Fruit fly (Drosophila melanogaster): Measurements from ENCODE around the gene CG11837.

The CG11837 gene

dm6 chr3R:29088938-29089661, 39.8 kb downstream of the CG11837 start (continued):
- no peak for TF ChIP-seq psq (GFP tag; optimal IDR thresholded peaks at IDR 0.05)
- peak; percentile 27 for TF ChIP-seq tup (GFP tag; optimal IDR thresholded peaks at IDR 0.05)
- TF ChIP-seq chn (GFP tag; optimal IDR thresholded peaks at IDR 0.05), result peak; percentile 74
- no peak for TF ChIP-seq ERR (GFP tag; optimal IDR thresholded peaks at IDR 0.05)
- TF ChIP-seq sqz (GFP tag; optimal IDR thresholded peaks at IDR 0.05), result peak; percentile 32
- TF ChIP-seq CG31365 (tag; optimal IDR thresholded peaks at IDR 0.05), result peak; percentile 18
- peak; percentile 38 for TF ChIP-seq mirr (GFP tag; optimal IDR thresholded peaks at IDR 0.05)
- peak; percentile 82 for TF ChIP-seq unpg (GFP tag; optimal IDR thresholded peaks at IDR 0.05)
- TF ChIP-seq kay (GFP tag; optimal IDR thresholded peaks at IDR 0.05), result no peak
- peak; percentile 35; the same call in 1 of the 2 replicates for TF ChIP-seq slbo (GFP tag; IDR thresholded peaks at IDR 0.05)
- no peak for TF ChIP-seq tna (GFP tag; IDR thresholded peaks at IDR 0.05; ENCODE audit: partially characterized antibody)
- TF ChIP-seq stc (GFP tag; IDR thresholded peaks at IDR 0.05), result peak; percentile 57
- TF ChIP-seq peb (GFP tag; IDR thresholded peaks at IDR 0.05), result 0 out of 2 replicates have a peak, but pooled peaks have one; percentile 49
- TF ChIP-seq Chrac-16 (GFP tag; optimal IDR thresholded peaks at IDR 0.05), result peak; percentile 53
- TF ChIP-seq gro (GFP tag; optimal IDR thresholded peaks at IDR 0.05), result peak; percentile 12
- TF ChIP-seq cg (GFP tag; optimal IDR thresholded peaks at IDR 0.05), result peak; percentile 93
- TF ChIP-seq org-1 (GFP tag; optimal IDR thresholded peaks at IDR 0.05), result peak; percentile 69
- peak; percentile 81 for TF ChIP-seq CG17361 (GFP tag; IDR thresholded peaks at IDR 0.05)
- peak; percentile 56 to 62 for TF ChIP-seq chif (GFP tag; optimal IDR thresholded peaks at IDR 0.05)
- TF ChIP-seq vnd (GFP tag; IDR thresholded peaks at IDR 0.05; ENCODE audit: partially characterized antibody), result no peak
- peak; percentile 78 for TF ChIP-seq Sox100B (GFP tag; optimal IDR thresholded peaks at IDR 0.05)
- TF ChIP-seq Camta (GFP tag; optimal IDR thresholded peaks at IDR 0.05), result peak; percentile 47
- TF ChIP-seq ash1 (GFP tag; optimal IDR thresholded peaks at IDR 0.05), result no peak
- TF ChIP-seq Ets65A (GFP tag), result peak; percentile 48
- 0 out of 4 replicates have a peak, but pooled peaks have one; percentile 13 for TF ChIP-seq chinmo (GFP tag; IDR thresholded peaks at IDR 0.05; ENCODE audit: partially characterized antibody)
- peak; percentile 75 for TF ChIP-seq tap (tag; optimal IDR thresholded peaks at IDR 0.05)
- TF ChIP-seq Atf-2 (GFP tag; optimal IDR thresholded peaks at IDR 0.05), result peak; percentile 60
- TF ChIP-seq tll (GFP tag; optimal IDR thresholded peaks at IDR 0.05), result no peak
- TF ChIP-seq Pdp1 (GFP tag; optimal IDR thresholded peaks at IDR 0.05), result peak; percentile 54 to 67
- TF ChIP-seq ac (GFP tag; optimal IDR thresholded peaks at IDR 0.05), result no peak
- peak; percentile 37 for TF ChIP-seq Fer2 (tag; optimal IDR thresholded peaks at IDR 0.05)
- TF ChIP-seq CG17912 (GFP tag; optimal IDR thresholded peaks at IDR 0.05), result no peak
- TF ChIP-seq CHES-1-like (GFP tag; optimal IDR thresholded peaks at IDR 0.05), result peak; percentile 39
- peak; percentile 35 for TF ChIP-seq onecut (GFP tag; IDR thresholded peaks at IDR 0.05)
- TF ChIP-seq insv (GFP tag; optimal IDR thresholded peaks at IDR 0.05), result no peak
- TF ChIP-seq Bteb2 (GFP tag; optimal IDR thresholded peaks at IDR 0.05), result peak; percentile 63
- TF ChIP-seq Six4 (GFP tag; optimal IDR thresholded peaks at IDR 0.05), result peak; percentile 36
- peak; percentile 49 for TF ChIP-seq CG6654 (GFP tag; optimal IDR thresholded peaks at IDR 0.05)
- no peak for TF ChIP-seq zen2 (GFP tag; IDR thresholded peaks at IDR 0.05; ENCODE audit: partially characterized antibody)
- TF ChIP-seq CG4424 (GFP tag; optimal IDR thresholded peaks at IDR 0.05), result peak; percentile 75
- TF ChIP-seq wdn (GFP tag; IDR thresholded peaks at IDR 0.05), result no peak; the same call in 1 of the 2 replicates
- peak; percentile 16 for TF ChIP-seq CG16863 (GFP tag; optimal IDR thresholded peaks at IDR 0.05)
- peak; percentile 4 for TF ChIP-seq Ets97D (GFP tag; optimal IDR thresholded peaks at IDR 0.05)
- peak; percentile 23 for TF ChIP-seq CG8359 (GFP tag; optimal IDR thresholded peaks at IDR 0.05; ENCODE audit: borderline replicate concordance)
- TF ChIP-seq CG3065 (GFP tag; optimal IDR thresholded peaks at IDR 0.05), result peak; percentile 62
- TF ChIP-seq tx (GFP tag; optimal IDR thresholded peaks at IDR 0.05), result peak; percentile 39
- peak; percentile 31 for TF ChIP-seq CG13624 (GFP tag; optimal IDR thresholded peaks at IDR 0.05)
- TF ChIP-seq CG7786 (GFP tag; optimal IDR thresholded peaks at IDR 0.05), result peak; percentile 57
- TF ChIP-seq BtbVII (GFP tag; optimal IDR thresholded peaks at IDR 0.05), result peak; percentile 48

All from whole organism, embryonic.